Fruit fly (Drosophila melanogaster) whole organism: ENCODE data around the gene CG8861.

Experiments
- CG8478 ChIP-seq: fragments of >200 bp; optimal IDR thresholded peaks from 2 replicates; lab custom pipeline; 2018; ENCODE audit warnings: inconsistent platforms
- Dll ChIP-seq: fragments of >200 bp; optimal IDR thresholded peaks from 2 replicates; lab custom pipeline; 2017
- pan ChIP-seq: fragments of >200 bp; optimal IDR thresholded peaks from 2 replicates; lab custom pipeline; 2017
- psq ChIP-seq: fragments of >200 bp; optimal IDR thresholded peaks from 2 replicates; lab custom pipeline; 2017
- usp ChIP-seq: fragments of >200 bp; optimal IDR thresholded peaks from 2 replicates; lab custom pipeline; 2017; ENCODE audit warnings: missing biosample characterization, missing genetic modification characterization, mixed read lengths

DNA sequence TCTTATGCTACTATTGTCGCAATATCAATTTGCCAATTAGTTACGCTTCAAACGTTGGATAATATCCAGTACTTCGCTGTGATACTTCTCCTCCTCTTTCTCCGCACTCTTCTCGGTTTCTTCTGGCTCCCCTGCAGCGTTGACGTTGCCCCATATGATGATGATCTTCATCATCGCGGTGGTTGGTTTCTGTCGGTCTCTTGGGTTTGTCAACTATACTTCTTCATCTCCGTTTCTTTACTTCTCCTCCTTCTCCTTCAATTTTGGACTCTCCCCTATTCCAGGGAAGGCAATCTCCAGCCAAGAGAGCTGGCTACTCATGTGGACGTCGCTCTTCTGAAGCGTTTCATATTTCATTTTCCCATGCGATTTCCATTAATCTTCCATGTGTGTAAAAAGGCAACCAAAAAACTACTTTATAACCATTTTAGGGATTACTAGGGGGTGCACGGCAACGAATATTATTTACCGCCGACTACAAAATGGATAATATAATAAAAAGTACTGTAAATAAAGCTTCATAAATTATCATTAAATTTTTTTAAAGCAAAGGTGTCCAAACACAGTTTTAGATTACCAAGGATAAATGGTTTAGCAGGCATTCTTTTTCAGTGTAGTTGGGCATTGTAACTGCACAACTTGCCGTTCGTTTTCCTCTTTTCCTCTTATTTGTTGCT, 19.5 kb upstream of the CG8861 start:
- TF ChIP-seq usp (GFP tag; lab: Kevin White, UChicago) (no peak), CG8478 (lab: Kevin White, UChicago) (no peak), pan (no peak), psq (lab: Kevin White, UChicago) (no peak), Dll (lab: Kevin White, UChicago) (no peak)
